Fruit fly (Drosophila melanogaster): ENCODE data around the gene Dbct.
A peak's percentile ranks its signal among the peaks of the same experiment; 100 is the strongest.

Gene Dbct

dm6 chrX:15090371-15090770 is 4.4 kb downstream of the Dbct start:
- no peak for TF ChIP-seq dmrt11E (tag; optimal IDR thresholded peaks at IDR 0.05)
- TF ChIP-seq CG2120 (GFP tag; optimal IDR thresholded peaks at IDR 0.05): peak; percentile 18
- TF ChIP-seq cg (GFP tag; optimal IDR thresholded peaks at IDR 0.05): no peak
- TF ChIP-seq Meics (GFP tag; optimal IDR thresholded peaks at IDR 0.05): peak; percentile 4
- TF ChIP-seq CG7556 (GFP tag; optimal IDR thresholded peaks at IDR 0.05): peak; percentile 19
- no peak for TF ChIP-seq CG1792 (GFP tag; optimal IDR thresholded peaks at IDR 0.05)
- no peak for TF ChIP-seq lmd (GFP tag; IDR thresholded peaks at IDR 0.05)
- peak; percentile 23 for TF ChIP-seq gem (tag; optimal IDR thresholded peaks at IDR 0.05)
- no peak for TF ChIP-seq CG14050 (GFP tag; IDR thresholded peaks at IDR 0.05)
- no peak for TF ChIP-seq tup (GFP tag; optimal IDR thresholded peaks at IDR 0.05)
- no peak for TF ChIP-seq CG16815 (GFP tag; optimal IDR thresholded peaks at IDR 0.05)
- TF ChIP-seq CG10979 (tag; optimal IDR thresholded peaks at IDR 0.05): no peak
- TF ChIP-seq CG2678 (tag; optimal IDR thresholded peaks at IDR 0.05): no peak
- no peak for TF ChIP-seq pan (optimal IDR thresholded peaks at IDR 0.05)
- no peak for TF ChIP-seq pan (GFP tag; optimal IDR thresholded peaks at IDR 0.05 in 1 of 2, IDR thresholded peaks at IDR 0.05 in 1 of 2)
- no peak for TF ChIP-seq gt (GFP tag; IDR thresholded peaks at IDR 0.05)
- TF ChIP-seq CG2116 (GFP tag; optimal IDR thresholded peaks at IDR 0.05): no peak
- peak; percentile 12 for TF ChIP-seq Hsf (GFP tag; optimal IDR thresholded peaks at IDR 0.05)
- no peak for TF ChIP-seq fu2 (GFP tag; optimal IDR thresholded peaks at IDR 0.05)
- TF ChIP-seq CG18599 (GFP tag; optimal IDR thresholded peaks at IDR 0.05): peak; percentile 2
- TF ChIP-seq CG13894 (tag; optimal IDR thresholded peaks at IDR 0.05): peak; percentile 7
- TF ChIP-seq esg (GFP tag; conservative IDR thresholded peaks at IDR 0.05): 0 out of 2 replicates have a peak, but pooled peaks have one; percentile 11
- peak; percentile 68 for TF ChIP-seq sens (GFP tag)
- peak; percentile 30 for TF ChIP-seq Hmr (GFP tag; optimal IDR thresholded peaks at IDR 0.05)
- 0 out of 2 replicates have a peak, but pooled peaks have one; percentile 7 for TF ChIP-seq CG5953 (GFP tag; IDR thresholded peaks at IDR 0.05)
- TF ChIP-seq Taf1 (GFP tag; IDR thresholded peaks at IDR 0.05): no peak
- no peak for TF ChIP-seq CoRest (tag; optimal IDR thresholded peaks at IDR 0.05)
- peak; percentile 19 for TF ChIP-seq lab (GFP tag; optimal IDR thresholded peaks at IDR 0.05)
- no peak for TF ChIP-seq twi (tag; optimal IDR thresholded peaks at IDR 0.05)
- no peak for TF ChIP-seq tna (GFP tag; IDR thresholded peaks at IDR 0.05; ENCODE audit: partially characterized antibody)
- TF ChIP-seq HmgZ (tag; optimal IDR thresholded peaks at IDR 0.05): peak; percentile 3
- TF ChIP-seq CG3726 (GFP tag; IDR thresholded peaks at IDR 0.05): no peak
- TF ChIP-seq Ets65A (GFP tag): no peak
- no peak for TF ChIP-seq Rfx (GFP tag; IDR thresholded peaks at IDR 0.05)

- TF ChIP-seq Ets97D (GFP tag; optimal IDR thresholded peaks at IDR 0.05) (peak; percentile 6), H2.0 (GFP tag; IDR thresholded peaks at IDR 0.05) (no peak), CG4328 (GFP tag; optimal IDR thresholded peaks at IDR 0.05) (no peak), bsh (GFP tag; optimal IDR thresholded peaks at IDR 0.05) (no peak), zen (tag; optimal IDR thresholded peaks at IDR 0.05) (peak; percentile 55), stwl (tag; optimal IDR thresholded peaks at IDR 0.05) (peak; percentile 83), H15 (GFP tag; IDR thresholded peaks at IDR 0.05) (no peak), cwo (GFP tag; optimal IDR thresholded peaks at IDR 0.05) (no peak), NC2β (GFP tag; optimal IDR thresholded peaks at IDR 0.05) (no peak), wek (GFP tag; optimal IDR thresholded peaks at IDR 0.05) (no peak), da (GFP tag; optimal IDR thresholded peaks at IDR 0.05) (no peak), CG10274 (GFP tag; optimal IDR thresholded peaks at IDR 0.05) (no peak), CG12391 (tag; optimal IDR thresholded peaks at IDR 0.05) (no peak), CG10267 (tag; optimal IDR thresholded peaks at IDR 0.05) (no peak), ase (GFP tag; IDR thresholded peaks at IDR 0.05) (no peak), CG32767 (GFP tag; IDR thresholded peaks at IDR 0.05) (no peak), h (optimal IDR thresholded peaks at IDR 0.05) (no peak), CG7556 (GFP tag; optimal IDR thresholded peaks at IDR 0.05) (no peak), az2 (GFP tag; optimal IDR thresholded peaks at IDR 0.05) (no peak), aop (GFP tag; IDR thresholded peaks at IDR 0.05) (no peak), HmgD (GFP tag; optimal IDR thresholded peaks at IDR 0.05) (no peak)
Measured at dm6 chrX:15091159-15091558, 5.2 kb downstream of the Dbct start.

All from whole organism, embryonic.